Fruit fly (Drosophila melanogaster): Measurements from ENCODE around the gene Hexim.

- TF ChIP-seq CG15336 (GFP tag; IDR thresholded peaks at IDR 0.05) (no peak), dsx (GFP tag; optimal IDR thresholded peaks at IDR 0.05; ENCODE audit: poor library complexity, severe bottlenecking) (no peak), CG4318 (GFP tag; optimal IDR thresholded peaks at IDR 0.05) (no peak), CG11762 (GFP tag; optimal IDR thresholded peaks at IDR 0.05; ENCODE audit: insufficient read depth) (no peak), Ets96B (tag; optimal IDR thresholded peaks at IDR 0.05) (no peak)
Measured at dm6 chr3R:14670840-14671239, 11.6 kb downstream of the Hexim start.

Data from whole organism, prepupa.